Worm (Caenorhabditis elegans) whole organism, young adult: ENCODE results near the gene F36D4.1.

ENCODE experiments used
- B0019.2 ChIP-seq: fragments of 200-800 bp; sonication (Bioruptor generic); conservative IDR thresholded peaks from 2 replicates; pipeline ENCODE4 v1.3.6; 2022; ENCODE audit warnings: missing genetic modification reagents, missing genetic modification characterization, missing compliant biosample characterization
- B0261.1 ChIP-seq: sonication (generic microtip); optimal IDR thresholded peaks from 2 replicates; lab custom pipeline; 2016; ENCODE audit warnings: mild to moderate bottlenecking, missing genetic modification characterization, moderate library complexity, missing compliant biosample characterization
- B0336.3 ChIP-seq: fragments of 200-800 bp; sonication (Bioruptor generic); IDR thresholded peaks from 2 replicates; pipeline ENCODE4 v1.3.6; 2022; ENCODE audit warnings: missing genetic modification characterization, missing compliant biosample characterization
- F37B4.10 ChIP-seq: fragments of 200-800 bp; sonication (Bioruptor generic); IDR thresholded peaks from 2 replicates; pipeline ENCODE4 v1.3.6; 2022; ENCODE audit warnings: missing genetic modification characterization, missing compliant biosample characterization
- F55B11.4 ChIP-seq: sonication (generic microtip); optimal IDR thresholded peaks from 2 replicates; lab custom pipeline; 2016; ENCODE audit warnings: missing compliant biosample characterization, missing genetic modification characterization, borderline replicate concordance; ENCODE audit not compliant: insufficient read depth
- K11D2.4 ChIP-seq: fragments of 200-800 bp; sonication (Bioruptor generic); IDR thresholded peaks from 2 replicates; pipeline ENCODE4 v1.3.6; 2022; ENCODE audit warnings: missing genetic modification reagents, missing genetic modification characterization, missing compliant biosample characterization
- T26A5.8 ChIP-seq: sonication (generic microtip); optimal IDR thresholded peaks from 2 replicates; lab custom pipeline; 2016; ENCODE audit warnings: missing genetic modification characterization, missing compliant biosample characterization
- Y56A3A.18 ChIP-seq: fragments of 200-800 bp; sonication (Bioruptor generic); IDR thresholded peaks from 2 replicates; pipeline ENCODE4 v1.3.6; 2022; ENCODE audit warnings: missing genetic modification reagents, missing genetic modification characterization, missing compliant biosample characterization
- Y95B8A.8 ChIP-seq: fragments of 200-800 bp; sonication (Bioruptor generic); IDR thresholded peaks from 2 replicates; pipeline ENCODE4 v1.3.6; 2022; ENCODE audit warnings: missing genetic modification reagents, missing genetic modification characterization, missing compliant biosample characterization
- aptf-2 ChIP-seq: fragments of 200-800 bp; sonication (Bioruptor generic); conservative IDR thresholded peaks from 2 replicates; pipeline ENCODE4 v1.3.6; 2022; ENCODE audit warnings: missing genetic modification reagents, missing genetic modification characterization, missing compliant biosample characterization
- atf-7 ChIP-seq: sonication (generic microtip); optimal IDR thresholded peaks from 2 replicates; lab custom pipeline; 2017; ENCODE audit warnings: mild to moderate bottlenecking, missing genetic modification characterization, missing compliant biosample characterization
- attf-6 ChIP-seq: fragments of 200-800 bp; sonication (Bioruptor generic); IDR thresholded peaks from 2 replicates; pipeline ENCODE4 v1.3.6; 2022; ENCODE audit warnings: missing genetic modification reagents, missing genetic modification characterization, missing compliant biosample characterization
- ceh-100 ChIP-seq: fragments of 200-800 bp; sonication (Bioruptor generic); IDR thresholded peaks from 2 replicates; pipeline ENCODE4 v1.3.6; 2022; ENCODE audit warnings: missing genetic modification reagents, missing genetic modification characterization, missing compliant biosample characterization
- chd-7 ChIP-seq: sonication (generic microtip); optimal IDR thresholded peaks from 2 replicates; lab custom pipeline; 2016; ENCODE audit warnings: mild to moderate bottlenecking, missing genetic modification characterization, moderate library complexity, missing compliant biosample characterization
- dox-1 ChIP-seq: fragments of 200-800 bp; sonication (Bioruptor generic); IDR thresholded peaks from 2 replicates; pipeline ENCODE4 v1.3.6; 2022; ENCODE audit warnings: missing genetic modification reagents, missing genetic modification characterization, missing compliant biosample characterization
- dpl-1 ChIP-seq: fragments of 150-350 bp; optimal IDR thresholded peaks from 2 replicates; lab custom pipeline; 2014; ENCODE audit warnings: missing biosample characterization, missing genetic modification reagents, missing genetic modification characterization
- egrh-3 ChIP-seq: fragments of 200-800 bp; sonication (Bioruptor generic); IDR thresholded peaks from 2 replicates; pipeline ENCODE4 v1.3.6; 2022; ENCODE audit warnings: missing genetic modification reagents, missing genetic modification characterization, missing compliant biosample characterization
- him-1 ChIP-seq: sonication (generic microtip); optimal IDR thresholded peaks from 2 replicates; lab custom pipeline; 2016; ENCODE audit warnings: missing genotype, missing genetic modification reagents, missing genetic modification characterization, missing compliant biosample characterization
- let-526 ChIP-seq: fragments of 200-800 bp; sonication (Bioruptor generic); IDR thresholded peaks from 2 replicates; pipeline ENCODE4 v1.3.6; 2022; ENCODE audit warnings: missing genetic modification reagents, missing genetic modification characterization, missing compliant biosample characterization
- let-607 ChIP-seq, 2 experiments: fragments of 200-800 bp in 1 of 2; sonication (Bioruptor generic) in 1 of 2; sonication (generic microtip) in 1 of 2; optimal IDR thresholded peaks; 2 replicates each; lab custom pipeline; 2016 to 2018; ENCODE audit warnings: mild to moderate bottlenecking in 2 of 2, missing compliant biosample characterization in 2 of 2, missing genetic modification characterization in 2 of 2, moderate library complexity in 2 of 2, missing genotype in 1 of 2
- lin-54 ChIP-seq: fragments of 200-800 bp; sonication (Bioruptor generic); optimal IDR thresholded peaks from 2 replicates; lab custom pipeline; 2018; ENCODE audit warnings: mild to moderate bottlenecking, missing genetic modification characterization, missing compliant biosample characterization
- lir-1 ChIP-seq: fragments of 200-800 bp; sonication (Bioruptor generic); conservative IDR thresholded peaks from 2 replicates; pipeline ENCODE4 v1.3.6; 2022; ENCODE audit warnings: missing genetic modification reagents, missing genetic modification characterization, missing compliant biosample characterization
- lsy-27 ChIP-seq: sonication (generic microtip); optimal IDR thresholded peaks from 2 replicates; lab custom pipeline; 2017; ENCODE audit warnings: missing genetic modification characterization, mild to moderate bottlenecking, missing compliant biosample characterization, antibody characterized with exemption, missing genotype, borderline replicate concordance; ENCODE audit not compliant: insufficient read depth
- madf-6 ChIP-seq: fragments of 200-800 bp; sonication (Bioruptor generic); IDR thresholded peaks from 2 replicates; pipeline ENCODE4 v1.3.6; 2022; ENCODE audit warnings: missing genetic modification reagents, missing genetic modification characterization, missing compliant biosample characterization
- mel-28 ChIP-seq: sonication (generic microtip); optimal IDR thresholded peaks from 2 replicates; lab custom pipeline; 2016; ENCODE audit warnings: borderline replicate concordance, mild to moderate bottlenecking, missing genetic modification characterization, missing compliant biosample characterization
- mxl-1 ChIP-seq: sonication (generic microtip); optimal IDR thresholded peaks from 2 replicates; lab custom pipeline; 2016; ENCODE audit warnings: missing genetic modification characterization, missing compliant biosample characterization
- nfyb-1 ChIP-seq: fragments of 200-800 bp; sonication (Bioruptor generic); IDR thresholded peaks from 2 replicates; pipeline ENCODE4 v1.3.6; 2022; ENCODE audit warnings: missing genetic modification reagents, missing genetic modification characterization, missing compliant biosample characterization
- nhr-120 ChIP-seq: fragments of 200-800 bp; sonication (Bioruptor generic); IDR thresholded peaks from 2 replicates; pipeline ENCODE4 v1.3.6; 2022; ENCODE audit warnings: missing genetic modification characterization, missing compliant biosample characterization
- nhr-80 ChIP-seq: sonication (generic microtip); optimal IDR thresholded peaks from 2 replicates; lab custom pipeline; 2016; ENCODE audit warnings: missing genetic modification characterization, missing compliant biosample characterization
- nhr-90 ChIP-seq: sonication (generic microtip); optimal IDR thresholded peaks from 2 replicates; lab custom pipeline; 2016; ENCODE audit warnings: missing genotype, mild to moderate bottlenecking, missing genetic modification characterization, missing compliant biosample characterization
- pbrm-1 ChIP-seq: fragments of 200-800 bp; sonication (Bioruptor generic); IDR thresholded peaks from 2 replicates; pipeline ENCODE4 v1.3.6; 2022; ENCODE audit warnings: missing genetic modification reagents, missing genetic modification characterization, missing compliant biosample characterization
- rpc-1 ChIP-seq, 2 experiments: fragments of 150-350 bp in 1 of 2; sonication (generic microtip) in 1 of 2; optimal IDR thresholded peaks; 2 replicates each; lab custom pipeline; 2014 to 2018; ENCODE audit warnings: missing biosample characterization in 1 of 2, missing genetic modification characterization in 1 of 2, missing genetic modification reagents in 1 of 2, missing genotype in 1 of 2
- snpc-1.3 ChIP-seq: sonication (generic microtip); optimal IDR thresholded peaks from 2 replicates; lab custom pipeline; 2017; ENCODE audit warnings: missing genetic modification characterization, mild to moderate bottlenecking, missing compliant biosample characterization, antibody characterized with exemption, moderate library complexity, missing genotype, missing genetic modification reagents; ENCODE audit not compliant: insufficient read depth
- snpc-3.4 ChIP-seq: sonication (generic microtip); optimal IDR thresholded peaks from 2 replicates; lab custom pipeline; 2017; ENCODE audit warnings: missing genetic modification characterization, mild to moderate bottlenecking, missing compliant biosample characterization, antibody characterized with exemption, moderate library complexity, missing genotype, missing genetic modification reagents
- tbx-9 ChIP-seq: sonication (generic microtip); optimal IDR thresholded peaks from 2 replicates; lab custom pipeline; 2016; ENCODE audit warnings: borderline replicate concordance, missing genetic modification characterization, inconsistent platforms, missing compliant biosample characterization
- ztf-18 ChIP-seq: sonication (generic microtip); optimal IDR thresholded peaks from 2 replicates; lab custom pipeline; 2016; ENCODE audit warnings: missing genotype, mild to moderate bottlenecking, missing genetic modification characterization, missing compliant biosample characterization
- ztf-26 ChIP-seq: sonication (generic microtip); optimal IDR thresholded peaks from 2 replicates; lab custom pipeline; 2017; ENCODE audit warnings: missing genetic modification characterization, missing compliant biosample characterization
- ztf-28 ChIP-seq: fragments of 200-800 bp; sonication (Bioruptor generic); IDR thresholded peaks from 2 replicates; pipeline ENCODE4 v1.3.6; 2022; ENCODE audit warnings: missing genetic modification reagents, missing genetic modification characterization, missing compliant biosample characterization

Gene F36D4.1

ce11 chrV:9375378-9375777 is 41.3 kb upstream of the F36D4.1 start, which contains the start of gene E02C12.9:
TSS of gene E02C12.9 (minus strand) at chrV:9375478.
- no peak for TF ChIP-seq ztf-18 (tag; lab: Kevin White, UChicago)
- TF ChIP-seq him-1 (tag; lab: Kevin White, UChicago), result no peak
- TF ChIP-seq attf-6 (GFP tag; lab: Robert Waterston, UW), result no peak
- TF ChIP-seq F37B4.10 (GFP tag; lab: Robert Waterston, UW), result no peak
- TF ChIP-seq Y95B8A.8 (GFP tag; lab: Robert Waterston, UW), result no peak
- no peak for TF ChIP-seq dox-1 (GFP tag; lab: Robert Waterston, UW)
- no peak for TF ChIP-seq F55B11.4
- TF ChIP-seq pbrm-1 (GFP tag; lab: Robert Waterston, UW), result no peak

- no peak for TF ChIP-seq B0261.1
- no peak for TF ChIP-seq tbx-9 (tag; lab: Kevin White, UChicago)
- TF ChIP-seq aptf-2 (GFP tag; lab: Robert Waterston, UW), result no peak
- no peak for TF ChIP-seq Y95B8A.8 (GFP tag; lab: Robert Waterston, UW)
- no peak for TF ChIP-seq lin-54 (GFP tag; lab: Kevin White, UChicago)
- TF ChIP-seq egrh-3, result no peak
- TF ChIP-seq lsy-27, result no peak
- TF ChIP-seq rpc-1 (optimal IDR thresholded peaks at IDR 0.05; lab: Kevin White, UChicago), result no peak
- no peak for TF ChIP-seq rpc-1 (tag; optimal IDR thresholded peaks at IDR 0.05; lab: Kevin White, UChicago)
- TF ChIP-seq nhr-90, result no peak
- no peak for TF ChIP-seq nhr-120 (GFP tag; lab: Robert Waterston, UW)
- no peak for TF ChIP-seq ztf-26
- TF ChIP-seq dpl-1 (GFP tag; lab: Kevin White, UChicago), result no peak
- no peak for TF ChIP-seq nhr-80 (tag; lab: Kevin White, UChicago)
- no peak for TF ChIP-seq T26A5.8
- no peak for TF ChIP-seq atf-7 (tag; lab: Kevin White, UChicago)
- no peak for TF ChIP-seq B0019.2 (GFP tag; lab: Robert Waterston, UW)
- no peak for TF ChIP-seq ceh-100 (GFP tag; lab: Robert Waterston, UW)
- TF ChIP-seq F37B4.10 (GFP tag; lab: Robert Waterston, UW), result no peak
- TF ChIP-seq snpc-3.4 (tag; lab: Kevin White, UChicago), result no peak
- TF ChIP-seq, all 124 proteins: peak for 0
Observed at ce11 chrV:9376417-9376816, 40.3 kb upstream of the F36D4.1 start, which contains the start of gene E02C12.19. TSS of gene E02C12.19 (minus strand) at chrV:9376517.

ce11 chrV:9378335-9378734 is 38.4 kb upstream of the F36D4.1 start, which contains the start of gene E02C12.10:
TSS of gene E02C12.10 (minus strand) at chrV:9378409.
- no peak for TF ChIP-seq madf-6 (GFP tag; lab: Robert Waterston, UW)
- no peak for TF ChIP-seq Y56A3A.18 (GFP tag; lab: Robert Waterston, UW)
- no peak for TF ChIP-seq B0336.3
- TF ChIP-seq snpc-1.3 (tag; lab: Kevin White, UChicago), result no peak
- TF ChIP-seq let-526 (GFP tag; lab: Robert Waterston, UW), result no peak
- no peak for TF ChIP-seq let-607 (tag; optimal IDR thresholded peaks at IDR 0.05; lab: Kevin White, UChicago)
- no peak for TF ChIP-seq chd-7 (tag; lab: Kevin White, UChicago)
- no peak for TF ChIP-seq F37B4.10 (GFP tag; lab: Robert Waterston, UW)
- TF ChIP-seq lir-1 (GFP tag; lab: Robert Waterston, UW), result no peak
- TF ChIP-seq ztf-28 (GFP tag; lab: Robert Waterston, UW), result no peak
- no peak for TF ChIP-seq nhr-80 (tag; lab: Kevin White, UChicago)
- TF ChIP-seq mel-28 (tag; lab: Kevin White, UChicago), result no peak
- no peak for TF ChIP-seq nfyb-1 (GFP tag; lab: Robert Waterston, UW)
- no peak for TF ChIP-seq K11D2.4 (GFP tag; lab: Robert Waterston, UW)
- TF ChIP-seq mxl-1 (tag; lab: Kevin White, UChicago), result no peak
